Comparison of ENCODE assay signal across 4 fruit fly cellular contexts in genomic region chr2L:14586714-14587481, dm6.
TF ChIP-seq lines count a peak whose summit lies in the region.

No protein-coding gene starts in this region.

- no peak for TF ChIP-seq CTCF in whole organism, embryonic (GFP tag; optimal IDR thresholded peaks at IDR 0.05; lab: Kevin White, UChicago)

TF ChIP-seq in whole organism, embryonic, 481 proteins besides CTCF, POLR2A, EP300 and RAD21 (continues in another document):
- TF ChIP-seq CG32767 (GFP tag; IDR thresholded peaks at IDR 0.05; lab: Robert Waterston, UW) (no peak), Jarid2 (GFP tag; optimal IDR thresholded peaks at IDR 0.05; lab: Kevin White, UChicago) (no peak), CG1792 (GFP tag; optimal IDR thresholded peaks at IDR 0.05; lab: Kevin White, UChicago) (no peak), insv (GFP tag; optimal IDR thresholded peaks at IDR 0.05; lab: Kevin White, UChicago) (no peak), lmd (GFP tag; IDR thresholded peaks at IDR 0.05; lab: Robert Waterston, UW) (no peak), CG31224 (GFP tag; IDR thresholded peaks at IDR 0.05; lab: Robert Waterston, UW) (no peak), tgo (GFP tag; IDR thresholded peaks at IDR 0.05; lab: Robert Waterston, UW) (no peak), pzg (GFP tag; optimal IDR thresholded peaks at IDR 0.05; lab: Kevin White, UChicago) (no peak), CG17186 (GFP tag; optimal IDR thresholded peaks at IDR 0.05; lab: Kevin White, UChicago) (no peak), CG2120 (GFP tag; optimal IDR thresholded peaks at IDR 0.05; lab: Kevin White, UChicago) (no peak), HLHmδ (GFP tag; optimal IDR thresholded peaks at IDR 0.05; lab: Kevin White, UChicago) (no peak), Xrp1 (GFP tag; IDR thresholded peaks at IDR 0.05; lab: Robert Waterston, UW) (peak; percentile 45; the same call in 1 of the 2 replicates), tin (GFP tag; optimal IDR thresholded peaks at IDR 0.05; lab: Kevin White, UChicago) (no peak), CG7357 (GFP tag; IDR thresholded peaks at IDR 0.05; lab: Robert Waterston, UW) (no peak), Tbp (GFP tag; optimal IDR thresholded peaks at IDR 0.05; lab: Kevin White, UChicago) (no peak), amos (GFP tag; IDR thresholded peaks at IDR 0.05; lab: Robert Waterston, UW; ENCODE audit: partially characterized antibody) (no peak), CG9932 (GFP tag; IDR thresholded peaks at IDR 0.05; lab: Robert Waterston, UW) (no peak), NK7.1 (GFP tag; optimal IDR thresholded peaks at IDR 0.05; lab: Kevin White, UChicago) (no peak), CG11456 (GFP tag; IDR thresholded peaks at IDR 0.05; lab: Robert Waterston, UW) (no peak), hth (optimal IDR thresholded peaks at IDR 0.05; lab: Kevin White, UChicago) (no peak), abd-A (tag; optimal IDR thresholded peaks at IDR 0.05; lab: Kevin White, UChicago) (no peak), Rx (GFP tag; IDR thresholded peaks at IDR 0.05; lab: Robert Waterston, UW) (no peak), CG15011 (GFP tag; optimal IDR thresholded peaks at IDR 0.05; lab: Kevin White, UChicago) (no peak), psq (GFP tag; optimal IDR thresholded peaks at IDR 0.05; lab: Kevin White, UChicago) (no peak)

TF ChIP-seq in whole organism, prepupa, 60 proteins besides CTCF, POLR2A, EP300 and RAD21 (continues in another document):
- TF ChIP-seq topi (GFP tag; optimal IDR thresholded peaks at IDR 0.05; lab: Kevin White, UChicago) (no peak), svp (GFP tag; lab: Kevin White, UChicago) (peak; percentile 24), dac (GFP tag; optimal IDR thresholded peaks at IDR 0.05; lab: Kevin White, UChicago) (no peak), Smox (GFP tag; optimal IDR thresholded peaks at IDR 0.05; lab: Kevin White, UChicago) (peak; percentile 0), salr (GFP tag; optimal IDR thresholded peaks at IDR 0.05; lab: Kevin White, UChicago) (peak in 1 of 2 experiments; percentile 47), CG6163 (GFP tag; IDR thresholded peaks at IDR 0.05; lab: Robert Waterston, UW) (no peak), CG3919 (GFP tag; optimal IDR thresholded peaks at IDR 0.05; lab: Kevin White, UChicago) (peak; percentile 22), CG1621 (tag; optimal IDR thresholded peaks at IDR 0.05; lab: Kevin White, UChicago) (no peak), CG3032 (tag; optimal IDR thresholded peaks at IDR 0.05; lab: Kevin White, UChicago) (peak; percentile 56), Ets21C (GFP tag; optimal IDR thresholded peaks at IDR 0.05; lab: Kevin White, UChicago) (no peak), Lpt (GFP tag; optimal IDR thresholded peaks at IDR 0.05; lab: Kevin White, UChicago) (no peak), CG15336 (GFP tag; IDR thresholded peaks at IDR 0.05; lab: Robert Waterston, UW) (peak; percentile 59), esn (GFP tag; optimal IDR thresholded peaks at IDR 0.05; lab: Kevin White, UChicago) (no peak), Sox15 (GFP tag; optimal IDR thresholded peaks at IDR 0.05; lab: Kevin White, UChicago) (no peak), CG7368 (GFP tag; optimal IDR thresholded peaks at IDR 0.05; lab: Kevin White, UChicago) (no peak), CG11294 (GFP tag; IDR thresholded peaks at IDR 0.05; lab: Robert Waterston, UW) (no peak), fd59A (GFP tag; optimal IDR thresholded peaks at IDR 0.05; lab: Kevin White, UChicago) (peak; percentile 25), pdm3 (GFP tag; optimal IDR thresholded peaks at IDR 0.05; lab: Kevin White, UChicago) (peak; percentile 3), cyc (GFP tag; optimal IDR thresholded peaks at IDR 0.05; lab: Kevin White, UChicago) (no peak), fd85E (GFP tag; optimal IDR thresholded peaks at IDR 0.05; lab: Kevin White, UChicago) (no peak), CG6276 (GFP tag; optimal IDR thresholded peaks at IDR 0.05; lab: Kevin White, UChicago) (no peak), Hr38 (GFP tag; optimal IDR thresholded peaks at IDR 0.05; lab: Kevin White, UChicago) (no peak), Eip75B (GFP tag; optimal IDR thresholded peaks at IDR 0.05; lab: Kevin White, UChicago) (no peak), Sox102F (GFP tag; optimal IDR thresholded peaks at IDR 0.05; lab: Kevin White, UChicago) (no peak), Ets96B (tag; optimal IDR thresholded peaks at IDR 0.05; lab: Kevin White, UChicago) (peak; percentile 58)

TF ChIP-seq in whole organism, pupa, 21 proteins besides CTCF, POLR2A, EP300 and RAD21:
- TF ChIP-seq Pif1A (GFP tag; optimal IDR thresholded peaks at IDR 0.05; lab: Kevin White, UChicago) (peak; percentile 21), CG8159 (tag; optimal IDR thresholded peaks at IDR 0.05; lab: Kevin White, UChicago) (peak; percentile 67), Ets98B (GFP tag; IDR thresholded peaks at IDR 0.05; lab: Robert Waterston, UW) (no peak), CG17806 (tag; optimal IDR thresholded peaks at IDR 0.05; lab: Kevin White, UChicago) (peak; percentile 57), CG14655 (GFP tag; optimal IDR thresholded peaks at IDR 0.05; lab: Kevin White, UChicago) (peak; percentile 60), CG15710 (tag; optimal IDR thresholded peaks at IDR 0.05; lab: Kevin White, UChicago) (peak; percentile 40), CG34367 (tag; optimal IDR thresholded peaks at IDR 0.05; lab: Kevin White, UChicago) (peak; percentile 19), CG8301 (tag; optimal IDR thresholded peaks at IDR 0.05; lab: Kevin White, UChicago) (peak; percentile 37), CG9948 (tag; optimal IDR thresholded peaks at IDR 0.05; lab: Kevin White, UChicago) (peak; percentile 54), Pif1B (GFP tag; optimal IDR thresholded peaks at IDR 0.05; lab: Kevin White, UChicago) (no peak), CG4496 (GFP tag; IDR thresholded peaks at IDR 0.05; lab: Robert Waterston, UW) (0 out of 3 replicates have a peak, but pooled peaks have one; percentile 28)

TF ChIP-seq in whole organism, wandering third instar larva, 38 proteins besides CTCF, POLR2A, EP300 and RAD21:
- TF ChIP-seq CrebA (GFP tag; optimal IDR thresholded peaks at IDR 0.05; lab: Kevin White, UChicago; ENCODE audit: borderline replicate concordance): no peak
- TF ChIP-seq HLH106 (tag; optimal IDR thresholded peaks at IDR 0.05; lab: Kevin White, UChicago): peak; percentile 3

Comparison
In these comparisons a context has a peak if more than half of its experiments do, and no peak if none do; other contexts are left out.
1. Of the 7 proteins assayed by ChIP-seq in both whole organism, embryonic and whole organism, prepupa: peak only in whole organism, embryonic: Blimp-1 and Sox102F; only in whole organism, prepupa: none; in both: none; in neither: 5.